Fruit fly (Drosophila melanogaster) Kc167 (cell line): ENCODE measurements around the gene CG5122.

ENCODE experiments used
- Myc ChIP-seq: fragments of >200 bp; optimal IDR thresholded peaks from 2 replicates; lab custom pipeline; 2017; ENCODE audit warnings: missing external identifiers
- Sin3A ChIP-seq: fragments of >200 bp; optimal IDR thresholded peaks from 2 replicates; lab custom pipeline; 2018; ENCODE audit warnings: missing external identifiers
- h ChIP-seq: fragments of >200 bp; optimal IDR thresholded peaks from 3 replicates; lab custom pipeline; 2018; ENCODE audit warnings: missing external identifiers
- psq ChIP-seq: fragments of >200 bp; optimal IDR thresholded peaks from 2 replicates; lab custom pipeline; 2017; ENCODE audit warnings: missing external identifiers
- ttk ChIP-seq: sonication (Bioruptor generic); optimal IDR thresholded peaks from 2 replicates; lab custom pipeline; 2017; ENCODE audit warnings: missing external identifiers

DNA sequence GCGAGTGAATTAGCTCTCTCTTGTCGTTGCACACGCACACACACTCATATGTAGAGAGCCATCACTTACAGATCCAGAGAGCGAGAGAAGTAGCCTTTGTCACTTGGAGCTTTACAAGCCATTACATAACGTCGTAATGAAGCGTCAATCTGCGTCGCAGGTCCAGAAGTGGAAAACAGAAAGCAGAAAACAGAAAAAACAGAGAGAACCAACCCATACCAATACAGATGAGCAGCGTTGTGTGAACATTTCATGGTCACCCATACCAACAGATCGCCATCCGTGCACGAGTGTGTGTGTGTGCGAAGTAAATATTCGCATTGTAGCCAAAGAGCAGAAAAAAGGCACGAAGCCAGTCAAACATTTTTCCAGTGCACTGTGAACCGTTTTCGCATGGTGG, 32.1 kb upstream of the CG5122 start:
- no peak for TF ChIP-seq Myc
- no peak for TF ChIP-seq Sin3A (lab: Kevin White, UChicago)
- TF ChIP-seq psq (lab: Kevin White, UChicago) = no peak
- TF ChIP-seq h (lab: Kevin White, UChicago) = no peak
- no peak for TF ChIP-seq ttk (lab: Kevin White, UChicago)
